Worm (Caenorhabditis elegans): ENCODE results near the gene R74.7.

The R74.7 gene

DNA sequence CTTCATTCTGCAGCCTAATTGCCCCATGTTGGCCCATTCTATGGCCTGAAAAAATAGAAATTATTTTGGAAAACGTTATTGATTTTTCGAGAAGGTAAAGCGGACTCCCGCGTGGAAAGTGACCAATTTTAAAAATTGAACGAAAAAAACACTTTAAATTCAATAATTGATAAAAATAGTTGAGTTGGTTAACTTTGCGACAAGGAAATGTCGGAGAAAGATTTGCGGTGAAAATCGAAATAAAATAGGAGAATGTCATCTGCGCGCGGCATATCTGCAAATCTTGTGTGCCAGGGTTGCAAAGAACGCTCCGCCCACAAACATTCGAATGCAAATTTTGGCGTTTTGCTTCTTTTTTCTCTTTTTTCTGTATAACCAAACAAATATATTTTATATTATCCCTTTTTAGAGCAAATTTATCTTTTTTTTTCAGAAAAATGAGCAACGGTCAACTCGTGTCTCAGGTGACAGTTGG is 33.3 kb upstream of the R74.7 start, which contains the start of the genes rnf-121 and C16C10.4 (continued):
- TF ChIP-seq tbx-9 (tag; optimal IDR thresholded peaks at IDR 0.05; ENCODE audit: borderline replicate concordance) (no peak), sptf-2 (GFP tag; optimal IDR thresholded peaks at IDR 0.05) (no peak), nfyb-1 (GFP tag; IDR thresholded peaks at IDR 0.05) (peak; percentile 77; the same call in 1 of the 2 replicates), hmg-20 (GFP tag; IDR thresholded peaks at IDR 0.05) (no peak), mes-4 (tag; optimal IDR thresholded peaks at IDR 0.05) (no peak), hlh-12 (tag; optimal IDR thresholded peaks at IDR 0.05) (no peak), F23B12.7 (tag; optimal IDR thresholded peaks at IDR 0.05; ENCODE audit: insufficient read depth) (peak; percentile 67), ztf-18 (tag; optimal IDR thresholded peaks at IDR 0.05) (peak; percentile 46), tbp1 (GFP tag; optimal IDR thresholded peaks at IDR 0.05) (peak; percentile 45), D2030.7 (GFP tag; IDR thresholded peaks at IDR 0.05) (peak; percentile 61; the same call in 1 of the 2 replicates), rcor-1 (GFP tag; IDR thresholded peaks at IDR 0.05) (peak; percentile 57; the same call in 1 of the 2 replicates), zfh-2 (GFP tag; conservative IDR thresholded peaks at IDR 0.05) (no peak), him-1 (tag; optimal IDR thresholded peaks at IDR 0.05) (peak; percentile 0), T07F8.4 (tag; optimal IDR thresholded peaks at IDR 0.05) (peak; percentile 15), mxl-1 (tag; optimal IDR thresholded peaks at IDR 0.05) (no peak), F22D6.2 (tag; optimal IDR thresholded peaks at IDR 0.05) (peak; percentile 20), Y67H2A.10 (GFP tag; conservative IDR thresholded peaks at IDR 0.05) (no peak), atf-7 (tag; optimal IDR thresholded peaks at IDR 0.05) (no peak), lin-35 (GFP tag; optimal IDR thresholded peaks at IDR 0.05) (peak in 1 of 3 experiments; percentile 25), somi-1 (GFP tag; optimal IDR thresholded peaks at IDR 0.05) (no peak), Y53F4B.3 (GFP tag; IDR thresholded peaks at IDR 0.05) (no peak), zim-3 (tag; optimal IDR thresholded peaks at IDR 0.05) (no peak), Y53G8AR.9 (GFP tag; conservative IDR thresholded peaks at IDR 0.05) (no peak), lsl-1 (GFP tag; optimal IDR thresholded peaks at IDR 0.05) (peak; percentile 47), K11D2.4 (GFP tag; IDR thresholded peaks at IDR 0.05) (no peak), dpff-1 (tag; optimal IDR thresholded peaks at IDR 0.05) (no peak), ztf-26 (tag; optimal IDR thresholded peaks at IDR 0.05) (no peak), cebp-2 (GFP tag; IDR thresholded peaks at IDR 0.05) (no peak), C17E4.6 (GFP tag; IDR thresholded peaks at IDR 0.05) (no peak), K12H6.12 (tag; optimal IDR thresholded peaks at IDR 0.05) (peak; percentile 19)

DNA sequence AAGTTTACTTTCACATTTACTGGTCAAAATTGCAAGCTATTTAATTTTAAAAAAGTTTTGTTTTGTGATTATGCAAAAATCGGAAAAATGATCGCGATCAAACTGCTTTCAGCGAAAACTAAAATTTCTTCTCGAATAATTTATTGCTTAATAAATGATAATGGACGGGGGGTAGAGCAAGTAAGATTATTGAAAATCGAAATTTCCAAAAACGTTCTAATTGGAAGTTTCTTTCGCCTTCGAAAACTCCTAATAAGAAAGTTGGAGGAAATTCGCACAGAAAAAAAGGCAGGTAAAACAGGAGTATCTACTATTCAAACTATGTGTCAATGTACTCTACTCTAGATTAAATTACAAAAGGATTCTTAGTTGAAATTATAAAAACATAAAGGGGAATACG is 32.0 kb upstream of the R74.7 start:
- TF ChIP-seq Y79H2A.3 (GFP tag; conservative IDR thresholded peaks at IDR 0.05) (0 out of 2 replicates have a peak, but pooled peaks have one; percentile 44), dpff-1 (tag; optimal IDR thresholded peaks at IDR 0.05) (peak; percentile 13), akir-1 (GFP tag; optimal IDR thresholded peaks at IDR 0.05) (no peak), let-526 (GFP tag; IDR thresholded peaks at IDR 0.05) (no peak), nhr-27 (tag; optimal IDR thresholded peaks at IDR 0.05) (no peak), nfyb-1 (GFP tag; IDR thresholded peaks at IDR 0.05) (peak; percentile 47; the same call in 1 of the 2 replicates), xnd-1 (tag; optimal IDR thresholded peaks at IDR 0.05) (peak; percentile 52), ZK185.1 (tag; optimal IDR thresholded peaks at IDR 0.05; ENCODE audit: poor library complexity, severe bottlenecking) (no peak), pbrm-1 (GFP tag; IDR thresholded peaks at IDR 0.05) (0 out of 2 replicates have a peak, but pooled peaks have one; percentile 36), T26A5.8 (tag; optimal IDR thresholded peaks at IDR 0.05) (peak; percentile 15), Y95B8A.8 (GFP tag; IDR thresholded peaks at IDR 0.05) (0 out of 2 replicates have a peak, but pooled peaks have one; percentile 15), ama-1 (optimal IDR thresholded peaks at IDR 0.05) (no peak), ama-1 (GFP tag; optimal IDR thresholded peaks at IDR 0.05) (peak in 1 of 2 experiments; percentile 81), hsf-1 (GFP tag; IDR thresholded peaks at IDR 0.05) (peak; percentile 77), snpc-1.3 (tag; optimal IDR thresholded peaks at IDR 0.05; ENCODE audit: insufficient read depth) (peak; percentile 77), tlf-1 (GFP tag; optimal IDR thresholded peaks at IDR 0.05) (peak; percentile 72), tbx-9 (tag; optimal IDR thresholded peaks at IDR 0.05; ENCODE audit: borderline replicate concordance) (no peak), ceh-91 (GFP tag; IDR thresholded peaks at IDR 0.05) (no peak), madf-6 (GFP tag; IDR thresholded peaks at IDR 0.05) (peak; percentile 68), hmg-1.2 (GFP tag; IDR thresholded peaks at IDR 0.05) (peak; percentile 35; the same call in 1 of the 2 replicates), sdz-38 (tag; optimal IDR thresholded peaks at IDR 0.05) (no peak), attf-6 (GFP tag; IDR thresholded peaks at IDR 0.05) (0 out of 2 replicates have a peak, but pooled peaks have one; percentile 29)

Data from whole organism, young adult.